Worm (Caenorhabditis elegans) whole organism, midembryonic: Measurements from ENCODE around the gene C50F7.9.

ENCODE experiments used
- T22C8.4 ChIP-seq: fragments of 200-800 bp; sonication (Bioruptor generic); IDR thresholded peaks from 2 replicates; pipeline ENCODE4 v1.3.6; 2022; ENCODE audit warnings: missing genetic modification characterization, missing compliant biosample characterization
- cog-1 ChIP-seq: sonication (generic microtip); optimal IDR thresholded peaks from 2 replicates; lab custom pipeline; 2016; ENCODE audit warnings: missing genetic modification characterization, missing compliant biosample characterization
- med-1 ChIP-seq: sonication (generic microtip); optimal IDR thresholded peaks from 2 replicates; lab custom pipeline; 2017; ENCODE audit warnings: missing genetic modification characterization, mild to moderate bottlenecking, missing compliant biosample characterization, antibody characterized with exemption, missing genetic modification reagents; ENCODE audit not compliant: insufficient read depth
- tab-1 ChIP-seq: fragments of 200-800 bp; sonication (Bioruptor generic); IDR thresholded peaks from 2 replicates; pipeline ENCODE4 v1.3.6; 2022; ENCODE audit warnings: missing genetic modification characterization, missing compliant biosample characterization
- ztf-29 ChIP-seq: fragments of 200-800 bp; sonication (Bioruptor generic); IDR thresholded peaks from 2 replicates; pipeline ENCODE4 v1.3.6; 2022; ENCODE audit warnings: missing genetic modification reagents, missing genetic modification characterization, missing compliant biosample characterization

ce11 chrIV:7692451-7692850, 39.4 kb downstream of the C50F7.9 start:
- TF ChIP-seq ztf-29 (GFP tag; lab: Robert Waterston, UW) (no peak), T22C8.4 (GFP tag; lab: Robert Waterston, UW) (no peak), tab-1 (no peak), cog-1 (no peak), med-1 (GFP tag; lab: Kevin White, UChicago) (no peak)
